Fruit fly (Drosophila melanogaster) whole organism, wandering third instar larva: Measurements from ENCODE around the gene CG4842.
A peak's percentile ranks its signal among the peaks of the same experiment; 100 is the strongest.

Source experiments
- Abd-B ChIP-seq: fragments of >200 bp; optimal IDR thresholded peaks from 2 replicates; lab custom pipeline; 2017; ENCODE audit warnings: missing biosample characterization, missing genetic modification characterization
- CG32264 ChIP-seq: fragments of 200-800 bp; sonication (Bioruptor generic); optimal IDR thresholded peaks from 2 replicates; lab custom pipeline; 2016; ENCODE audit warnings: missing biosample characterization, missing genetic modification characterization
- CG9705 ChIP-seq: fragments of 200-800 bp; sonication (Bioruptor generic); optimal IDR thresholded peaks from 2 replicates; lab custom pipeline; 2018; ENCODE audit warnings: missing biosample characterization, mild to moderate bottlenecking, missing genetic modification characterization
- CrebA ChIP-seq: fragments of 200-800 bp; sonication (Bioruptor generic); optimal IDR thresholded peaks from 2 replicates; lab custom pipeline; 2016; ENCODE audit warnings: missing biosample characterization, mild to moderate bottlenecking, missing genetic modification characterization, borderline replicate concordance
- Dfd ChIP-seq: fragments of >200 bp; optimal IDR thresholded peaks from 2 replicates; lab custom pipeline; 2017; ENCODE audit warnings: missing biosample characterization, missing genetic modification characterization
- Dif ChIP-seq: fragments of 200-275, 200-300 bp; sonication (Bioruptor generic); optimal IDR thresholded peaks from 2 replicates; lab custom pipeline; 2018; ENCODE audit warnings: missing biosample characterization, missing genetic modification characterization; ENCODE audit not compliant: partially characterized antibody
- GATAd ChIP-seq: sonication (Bioruptor generic); optimal IDR thresholded peaks from 2 replicates; lab custom pipeline; 2016; ENCODE audit warnings: missing biosample characterization, missing genetic modification characterization
- HLH106 ChIP-seq: fragments of 200-800 bp; optimal IDR thresholded peaks from 3 replicates; lab custom pipeline; 2019; ENCODE audit warnings: missing biosample characterization, mild to moderate bottlenecking, missing genetic modification characterization, moderate library complexity
- Hnf4 ChIP-seq: fragments of 200-800 bp; sonication (Bioruptor generic); optimal IDR thresholded peaks from 2 replicates; lab custom pipeline; 2016; ENCODE audit warnings: missing biosample characterization, mild to moderate bottlenecking, missing genetic modification characterization
- Hr78 ChIP-seq: fragments of >200 bp; optimal IDR thresholded peaks from 2 replicates; lab custom pipeline; 2017; ENCODE audit warnings: missing biosample characterization, missing genetic modification characterization
- Hr83 ChIP-seq: fragments of 200-300 bp; sonication (Bioruptor generic); optimal IDR thresholded peaks from 2 replicates; lab custom pipeline; 2016; ENCODE audit warnings: missing biosample characterization, mild to moderate bottlenecking, missing genetic modification characterization, moderate library complexity; ENCODE audit not compliant: poor library complexity, severe bottlenecking
- Jra ChIP-seq: sonication (Bioruptor generic); optimal IDR thresholded peaks from 2 replicates; lab custom pipeline; 2016; ENCODE audit warnings: missing biosample characterization, missing genetic modification characterization
- Mio ChIP-seq: sonication (Bioruptor generic); optimal IDR thresholded peaks from 2 replicates; lab custom pipeline; 2016; ENCODE audit warnings: missing biosample characterization, missing genetic modification characterization
- Myc ChIP-seq: fragments of >200 bp; optimal IDR thresholded peaks from 2 replicates; lab custom pipeline; 2017
- OdsH ChIP-seq: fragments of 200-800 bp; sonication (Bioruptor generic); optimal IDR thresholded peaks from 2 replicates; lab custom pipeline; 2016; ENCODE audit warnings: missing biosample characterization, mild to moderate bottlenecking, missing genetic modification characterization
- Rel ChIP-seq, 2 experiments: fragments of 200-800 bp; sonication (Bioruptor generic) in 1 of 2; optimal IDR thresholded peaks; 2 replicates in 1 of 2; 3 replicates in 1 of 2; lab custom pipeline; 2016 to 2019; ENCODE audit warnings: mild to moderate bottlenecking in 2 of 2, missing biosample characterization in 2 of 2, missing genetic modification characterization in 2 of 2, moderate library complexity in 1 of 2
- Sp1 ChIP-seq: fragments of 200-800 bp; sonication (Bioruptor generic); optimal IDR thresholded peaks from 3 replicates; lab custom pipeline; 2019; ENCODE audit warnings: missing biosample characterization, mild to moderate bottlenecking, missing genetic modification characterization, moderate library complexity
- Vsx2 ChIP-seq: fragments of 200-300, 225-300 bp; sonication (Bioruptor generic); optimal IDR thresholded peaks from 2 replicates; lab custom pipeline; 2018; ENCODE audit warnings: missing biosample characterization, missing genetic modification characterization; ENCODE audit not compliant: partially characterized antibody
- br ChIP-seq: fragments of 200-800 bp; sonication (Bioruptor generic); optimal IDR thresholded peaks from 2 replicates; lab custom pipeline; 2016; ENCODE audit warnings: missing biosample characterization, missing genetic modification characterization
- dl ChIP-seq, 2 experiments: fragments of 175-275, 200-275 bp in 1 of 2; fragments of 200-275 bp in 1 of 2; sonication (Bioruptor generic); optimal IDR thresholded peaks; lab custom pipeline; 2018; ENCODE audit warnings: mild to moderate bottlenecking in 2 of 2, missing biosample characterization in 2 of 2, missing genetic modification characterization in 2 of 2, moderate library complexity in 2 of 2; ENCODE audit not compliant: partially characterized antibody in 2 of 2, insufficient read depth in 1 of 2
- dmrt93B ChIP-seq: fragments of 200-800 bp; sonication (Bioruptor generic); optimal IDR thresholded peaks from 2 replicates; lab custom pipeline; 2018; ENCODE audit warnings: missing biosample characterization, mild to moderate bottlenecking, missing genetic modification characterization
- dsf ChIP-seq: sonication (Bioruptor generic); optimal IDR thresholded peaks from 2 replicates; lab custom pipeline; 2016; ENCODE audit warnings: missing biosample characterization, missing genetic modification characterization, borderline replicate concordance
- ey ChIP-seq: fragments of 200-800 bp; sonication (Bioruptor generic); optimal IDR thresholded peaks from 2 replicates; lab custom pipeline; 2016; ENCODE audit warnings: missing biosample characterization, missing genetic modification characterization
- foxo ChIP-seq, 2 experiments: fragments of 200-800 bp; sonication (Bioruptor generic); optimal IDR thresholded peaks; 2 replicates in 1 of 2; 3 replicates in 1 of 2; lab custom pipeline; 2016 to 2017; ENCODE audit warnings: missing biosample characterization in 2 of 2, missing genetic modification characterization in 2 of 2
- fru ChIP-seq: fragments of 200-800 bp; sonication (Bioruptor generic); optimal IDR thresholded peaks from 3 replicates; lab custom pipeline; 2016; ENCODE audit warnings: missing biosample characterization, mild to moderate bottlenecking, missing genetic modification characterization
- jim ChIP-seq: fragments of 175-275, 200-325 bp; sonication (Bioruptor generic); optimal IDR thresholded peaks from 2 replicates; lab custom pipeline; 2016; ENCODE audit warnings: missing biosample characterization, mild to moderate bottlenecking, missing genetic modification characterization
- lola ChIP-seq: fragments of >200 bp; optimal IDR thresholded peaks from 2 replicates; lab custom pipeline; 2017; ENCODE audit warnings: missing biosample characterization, missing genetic modification characterization
- pan ChIP-seq: fragments of >200 bp; optimal IDR thresholded peaks from 2 replicates; lab custom pipeline; 2017
- rgr ChIP-seq: fragments of 200-800 bp; sonication (Bioruptor generic); optimal IDR thresholded peaks from 3 replicates; lab custom pipeline; 2016; ENCODE audit warnings: missing biosample characterization, mild to moderate bottlenecking, missing genetic modification characterization
- sage ChIP-seq: fragments of 200-800 bp; sonication (Bioruptor generic); optimal IDR thresholded peaks from 2 replicates; lab custom pipeline; 2016; ENCODE audit warnings: missing biosample characterization, mild to moderate bottlenecking, missing genetic modification characterization
- sv ChIP-seq: fragments of 200-800 bp; sonication (Bioruptor generic); optimal IDR thresholded peaks from 3 replicates; lab custom pipeline; 2016; ENCODE audit warnings: missing biosample characterization, missing genetic modification characterization
- tai ChIP-seq: sonication (Bioruptor generic); optimal IDR thresholded peaks from 2 replicates; lab custom pipeline; 2016; ENCODE audit warnings: missing biosample characterization, missing genetic modification characterization
- usp ChIP-seq: fragments of >200 bp; optimal IDR thresholded peaks from 2 replicates; lab custom pipeline; 2017; ENCODE audit warnings: missing biosample characterization, missing genetic modification characterization
- woc ChIP-seq: sonication (Bioruptor generic); optimal IDR thresholded peaks from 2 replicates; lab custom pipeline; 2016; ENCODE audit warnings: missing biosample characterization, mild to moderate bottlenecking, missing genetic modification characterization

Gene CG4842

dm6 chr3L:16400175-16400574 is 32.0 kb downstream of the CG4842 start, which contains the start of gene CG44836:
TSS of gene CG44836 (minus strand) at chr3L:16400275.
- no peak for TF ChIP-seq Dfd (GFP tag; lab: Kevin White, UChicago)
- no peak for TF ChIP-seq sv (GFP tag; lab: Kevin White, UChicago)
- TF ChIP-seq pan, result no peak
- TF ChIP-seq Vsx2 (GFP tag; lab: Kevin White, UChicago), result no peak
- no peak for TF ChIP-seq GATAd (GFP tag; lab: Kevin White, UChicago)
- TF ChIP-seq Hr83, result no peak
- TF ChIP-seq Jra (GFP tag; lab: Kevin White, UChicago), result no peak
- TF ChIP-seq CG32264, result no peak
- TF ChIP-seq Myc, result no peak
- no peak for TF ChIP-seq HLH106 (tag; lab: Kevin White, UChicago)
- no peak for TF ChIP-seq woc (GFP tag; lab: Kevin White, UChicago)
- no peak for TF ChIP-seq fru (GFP tag; lab: Kevin White, UChicago)
- TF ChIP-seq CG9705 (GFP tag; lab: Kevin White, UChicago), result no peak
- no peak for TF ChIP-seq dmrt93B
- TF ChIP-seq jim (GFP tag; lab: Kevin White, UChicago), result no peak
- no peak for TF ChIP-seq Sp1 (GFP tag; lab: Kevin White, UChicago)
- TF ChIP-seq sage (GFP tag; lab: Kevin White, UChicago), result no peak

dm6 chr3L:16402253-16402652 is 34.1 kb downstream of the CG4842 start:
- TF ChIP-seq ey (GFP tag; lab: Kevin White, UChicago), result no peak
- no peak for TF ChIP-seq Jra (GFP tag; lab: Kevin White, UChicago)
- no peak for TF ChIP-seq sv (GFP tag; lab: Kevin White, UChicago)
- TF ChIP-seq jim (GFP tag; lab: Kevin White, UChicago), result no peak
- no peak for TF ChIP-seq woc (GFP tag; lab: Kevin White, UChicago)
- no peak for TF ChIP-seq Sp1 (GFP tag; lab: Kevin White, UChicago)
- no peak for TF ChIP-seq fru (GFP tag; lab: Kevin White, UChicago)
- no peak for TF ChIP-seq sage (GFP tag; lab: Kevin White, UChicago)
- TF ChIP-seq usp (GFP tag; lab: Kevin White, UChicago), result no peak
- TF ChIP-seq tai (GFP tag; lab: Kevin White, UChicago), result no peak
- TF ChIP-seq Rel (GFP tag; optimal IDR thresholded peaks at IDR 0.05; lab: Kevin White, UChicago), result no peak
- TF ChIP-seq Rel (tag; optimal IDR thresholded peaks at IDR 0.05; lab: Kevin White, UChicago), result no peak
- TF ChIP-seq Myc, result no peak
- no peak for TF ChIP-seq OdsH
- TF ChIP-seq Mio (GFP tag; lab: Kevin White, UChicago), result no peak
- no peak for TF ChIP-seq Hr83
- TF ChIP-seq Abd-B, result no peak
- no peak for TF ChIP-seq Vsx2 (GFP tag; lab: Kevin White, UChicago)
- no peak for TF ChIP-seq CrebA (GFP tag; lab: Kevin White, UChicago)
- no peak for TF ChIP-seq foxo (GFP tag; optimal IDR thresholded peaks at IDR 0.05; lab: Kevin White, UChicago)
- TF ChIP-seq dsf (GFP tag; lab: Kevin White, UChicago), result no peak
- TF ChIP-seq, all 38 proteins: peak for 0

- peak; percentile 71 for TF ChIP-seq Dif (GFP tag; lab: Kevin White, UChicago)
- TF ChIP-seq dl (GFP tag; optimal IDR thresholded peaks at IDR 0.05; lab: Kevin White, UChicago; ENCODE audit: insufficient read depth in 1 of 2, partially characterized antibody in 2 of 2), result peak; percentile 60
- TF ChIP-seq fru (GFP tag; lab: Kevin White, UChicago), result peak; percentile 31
- no peak for TF ChIP-seq Dfd (GFP tag; lab: Kevin White, UChicago)
Measured at dm6 chr3L:16407815-16408608, 39.8 kb downstream of the CG4842 start.

dm6 chr3L:16408609-16409439 is 40.6 kb downstream of the CG4842 start:
- TF ChIP-seq OdsH (peak; percentile 54), rgr (GFP tag; lab: Kevin White, UChicago) (peak; percentile 70), tai (GFP tag; lab: Kevin White, UChicago) (no peak), Hr78 (GFP tag; lab: Kevin White, UChicago) (no peak), ey (GFP tag; lab: Kevin White, UChicago) (peak; percentile 44), Myc (no peak), HLH106 (tag; lab: Kevin White, UChicago) (peak; percentile 47), sage (GFP tag; lab: Kevin White, UChicago) (no peak), CrebA (GFP tag; lab: Kevin White, UChicago) (no peak), dl (GFP tag; optimal IDR thresholded peaks at IDR 0.05; lab: Kevin White, UChicago; ENCODE audit: insufficient read depth in 1 of 2, partially characterized antibody in 2 of 2) (peak; percentile 38 to 76), jim (GFP tag; lab: Kevin White, UChicago) (peak; percentile 76), GATAd (GFP tag; lab: Kevin White, UChicago) (peak; percentile 31), usp (GFP tag; lab: Kevin White, UChicago) (no peak), Vsx2 (GFP tag; lab: Kevin White, UChicago) (peak; percentile 1), woc (GFP tag; lab: Kevin White, UChicago) (peak; percentile 6), Jra (GFP tag; lab: Kevin White, UChicago) (peak; percentile 60), Sp1 (GFP tag; lab: Kevin White, UChicago) (peak; percentile 63), dsf (GFP tag; lab: Kevin White, UChicago) (peak; percentile 78), fru (GFP tag; lab: Kevin White, UChicago) (peak; percentile 45), Dfd (GFP tag; lab: Kevin White, UChicago) (no peak), Hr83 (peak; percentile 96), foxo (GFP tag; optimal IDR thresholded peaks at IDR 0.05; lab: Kevin White, UChicago) (peak in 1 of 2 experiments; percentile 66), Abd-B (no peak), dmrt93B (peak; percentile 41), lola (GFP tag; lab: Kevin White, UChicago) (no peak), CG32264 (peak; percentile 9), br (GFP tag; lab: Kevin White, UChicago) (peak; percentile 62), Hnf4 (GFP tag; lab: Kevin White, UChicago) (peak; percentile 70)
